Worm (Caenorhabditis elegans) whole organism, L2 larva: ENCODE data around the gene Y17D7C.1.

Experiments
- C34F6.9 ChIP-seq: fragments of 150-350 bp; optimal IDR thresholded peaks from 2 replicates; lab custom pipeline; 2014; ENCODE audit warnings: missing biosample characterization, missing genetic modification characterization
- R02D3.7 ChIP-seq: fragments of 150-350 bp; optimal IDR thresholded peaks from 2 replicates; lab custom pipeline; 2014; ENCODE audit warnings: missing biosample characterization, missing genetic modification characterization
- ZK546.5 ChIP-seq: sonication (generic microtip); optimal IDR thresholded peaks from 2 replicates; lab custom pipeline; 2017; ENCODE audit warnings: missing biosample characterization, missing genetic modification characterization
- aly-2 ChIP-seq: fragments of 150-350 bp; optimal IDR thresholded peaks from 2 replicates; lab custom pipeline; 2014; ENCODE audit warnings: missing biosample characterization, missing genetic modification characterization
- ama-1 ChIP-seq: fragments of 150-350 bp; optimal IDR thresholded peaks from 2 replicates; lab custom pipeline; 2018; ENCODE audit warnings: inconsistent platforms
- ceh-16 ChIP-seq: fragments of 150-350 bp; optimal IDR thresholded peaks from 2 replicates; lab custom pipeline; 2014; ENCODE audit warnings: missing biosample characterization, missing genetic modification characterization
- crh-2 ChIP-seq: sonication (generic microtip); optimal IDR thresholded peaks from 2 replicates; lab custom pipeline; 2017; ENCODE audit warnings: missing biosample characterization, missing genetic modification characterization
- egl-27 ChIP-seq: sonication (generic microtip); optimal IDR thresholded peaks from 3 replicates; lab custom pipeline; 2017; ENCODE audit warnings: missing biosample characterization, missing genetic modification reagents, missing genetic modification characterization
- elt-1 ChIP-seq: fragments of 150-350 bp; optimal IDR thresholded peaks from 2 replicates; lab custom pipeline; 2014; ENCODE audit warnings: missing biosample characterization, missing genetic modification characterization
- elt-3 ChIP-seq: sonication (generic microtip); optimal IDR thresholded peaks from 2 replicates; lab custom pipeline; 2017; ENCODE audit warnings: missing biosample characterization, missing genetic modification characterization
- fos-1 ChIP-seq: fragments of 150-350 bp; optimal IDR thresholded peaks from 2 replicates; lab custom pipeline; 2014; ENCODE audit warnings: missing biosample characterization, missing genetic modification characterization
- gmeb-1 ChIP-seq: fragments of 150-350 bp; optimal IDR thresholded peaks from 2 replicates; lab custom pipeline; 2014; ENCODE audit warnings: missing biosample characterization, missing genetic modification characterization
- lin-11 ChIP-seq: fragments of 150-350 bp; sonication (generic microtip); optimal IDR thresholded peaks from 2 replicates; lab custom pipeline; 2014; ENCODE audit warnings: missing biosample characterization, missing genetic modification characterization, inconsistent platforms, mixed read lengths
- lin-13 ChIP-seq: fragments of 150-350 bp; optimal IDR thresholded peaks from 2 replicates; lab custom pipeline; 2014; ENCODE audit warnings: missing biosample characterization, missing genetic modification reagents, missing genetic modification characterization
- lsy-2 ChIP-seq, 2 experiments: fragments of 150-350 bp in 1 of 2; sonication (generic microtip) in 1 of 2; optimal IDR thresholded peaks; 2 replicates each; lab custom pipeline; 2014 to 2017; ENCODE audit warnings: missing biosample characterization in 2 of 2, missing genetic modification characterization in 2 of 2
- mab-5 ChIP-seq: fragments of 150-350 bp; optimal IDR thresholded peaks from 2 replicates; lab custom pipeline; 2014; ENCODE audit warnings: missing biosample characterization, missing genetic modification characterization
- mbf-1 ChIP-seq: sonication (generic microtip); optimal IDR thresholded peaks from 2 replicates; lab custom pipeline; 2017; ENCODE audit warnings: missing biosample characterization, missing genetic modification characterization
- mdl-1 ChIP-seq, 2 experiments: fragments of 150-350 bp in 1 of 2; sonication (generic microtip) in 1 of 2; optimal IDR thresholded peaks; 2 replicates each; lab custom pipeline; 2017; ENCODE audit warnings: missing biosample characterization in 2 of 2, missing genetic modification characterization in 2 of 2
- nhr-11 ChIP-seq: fragments of 150-350 bp; optimal IDR thresholded peaks from 2 replicates; lab custom pipeline; 2014; ENCODE audit warnings: missing biosample characterization, missing genetic modification characterization
- nhr-237 ChIP-seq: fragments of 150-350 bp; optimal IDR thresholded peaks from 2 replicates; lab custom pipeline; 2014; ENCODE audit warnings: missing biosample characterization, missing genetic modification characterization
- nhr-25 ChIP-seq: fragments of 150-350 bp; sonication (generic microtip); optimal IDR thresholded peaks from 3 replicates; lab custom pipeline; 2014; ENCODE audit warnings: missing biosample characterization, missing genetic modification characterization
- nhr-6 ChIP-seq: fragments of 150-350 bp; optimal IDR thresholded peaks from 2 replicates; lab custom pipeline; 2014; ENCODE audit warnings: missing biosample characterization, missing genetic modification characterization
- sem-4 ChIP-seq: fragments of 150-350 bp; optimal IDR thresholded peaks from 2 replicates; lab custom pipeline; 2014; ENCODE audit warnings: missing biosample characterization, missing genetic modification reagents, missing genetic modification characterization
- skn-1 ChIP-seq: sonication (generic microtip); optimal IDR thresholded peaks from 2 replicates; lab custom pipeline; 2017; ENCODE audit warnings: missing biosample characterization, missing genetic modification characterization
- sma-9 ChIP-seq, 2 experiments: fragments of 150-350 bp in 1 of 2; sonication (generic microtip) in 1 of 2; optimal IDR thresholded peaks; 2 replicates each; lab custom pipeline; 2014 to 2016; ENCODE audit warnings: missing genetic modification characterization in 2 of 2, mild to moderate bottlenecking in 1 of 2, missing biosample characterization in 1 of 2, missing compliant biosample characterization in 1 of 2, missing genetic modification reagents in 1 of 2, moderate library complexity in 1 of 2
- snpc-4 ChIP-seq: fragments of 150-350 bp; optimal IDR thresholded peaks from 2 replicates; lab custom pipeline; 2014; ENCODE audit warnings: missing biosample characterization, missing genetic modification characterization
- unc-39 ChIP-seq: fragments of 150-350 bp; optimal IDR thresholded peaks from 2 replicates; lab custom pipeline; 2014; ENCODE audit warnings: missing biosample characterization, missing genetic modification characterization
- unc-55 ChIP-seq: fragments of 150-350 bp; sonication (generic microtip); optimal IDR thresholded peaks from 3 replicates; lab custom pipeline; 2014; ENCODE audit warnings: missing biosample characterization, missing genetic modification reagents, missing genetic modification characterization
- unc-62 ChIP-seq: fragments of 150-350 bp; optimal IDR thresholded peaks from 2 replicates; lab custom pipeline; 2014; ENCODE audit warnings: missing biosample characterization, missing genetic modification reagents, missing genetic modification characterization
- zag-1 ChIP-seq: fragments of 150-350 bp; optimal IDR thresholded peaks from 2 replicates; lab custom pipeline; 2014; ENCODE audit warnings: missing biosample characterization, missing genetic modification characterization
- ztf-11 ChIP-seq: sonication (generic microtip); optimal IDR thresholded peaks from 2 replicates; lab custom pipeline; 2017; ENCODE audit warnings: missing biosample characterization, missing genetic modification characterization
- ztf-4 ChIP-seq: fragments of 150-350 bp; optimal IDR thresholded peaks from 2 replicates; lab custom pipeline; 2014; ENCODE audit warnings: missing biosample characterization, missing genetic modification characterization

The Y17D7C.1 gene

DNA sequence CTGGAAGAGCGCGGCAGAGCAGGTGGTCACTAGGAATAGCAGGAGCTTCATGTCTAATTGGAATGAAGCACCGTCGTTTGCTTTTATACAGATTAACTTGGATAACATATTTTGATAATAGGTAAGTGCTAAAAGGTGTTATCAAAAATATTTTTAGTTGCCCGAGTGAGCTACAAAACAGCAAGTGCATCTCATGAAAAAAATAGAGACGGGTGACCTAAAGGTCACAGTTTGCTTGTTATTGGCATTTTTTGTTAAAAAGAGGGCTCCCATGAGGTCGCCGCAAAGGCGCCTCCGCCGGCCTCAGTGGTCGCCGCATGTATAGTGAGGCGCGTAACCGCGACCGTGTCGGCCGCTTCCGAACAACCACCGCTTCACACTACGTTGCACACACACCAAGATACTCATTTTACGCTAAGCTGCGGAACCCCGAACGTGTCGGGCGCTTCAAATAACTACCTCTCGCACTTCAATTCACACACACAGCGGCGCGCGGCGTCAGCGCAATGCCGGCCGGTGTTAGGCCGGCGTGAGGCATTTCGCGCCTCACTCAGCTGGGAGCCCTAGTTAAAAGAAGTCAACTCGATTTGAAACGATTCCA lies 23.1 kb downstream of the Y17D7C.1 start, which contains the start of gene asp-19:
Gene asp-19 (minus strand): TSS at position 51 of the 601 bp plus-strand sequence.
- TF ChIP-seq ztf-4 (tag; lab: Kevin White, UChicago) (no peak), zag-1 (tag; lab: Kevin White, UChicago) (no peak), crh-2 (no peak), ceh-16 (no peak), ztf-11 (tag; lab: Kevin White, UChicago) (no peak), unc-62 (GFP tag; lab: Kevin White, UChicago) (no peak), sem-4 (tag; lab: Kevin White, UChicago) (no peak), ama-1 (lab: Kevin White, UChicago) (no peak), C34F6.9 (tag; lab: Kevin White, UChicago) (no peak), skn-1 (tag; lab: Kevin White, UChicago) (no peak), nhr-25 (tag; lab: Kevin White, UChicago) (no peak), sma-9 (GFP tag; optimal IDR thresholded peaks at IDR 0.05; lab: Kevin White, UChicago) (no peak), sma-9 (tag; optimal IDR thresholded peaks at IDR 0.05; lab: Kevin White, UChicago) (no peak)

DNA sequence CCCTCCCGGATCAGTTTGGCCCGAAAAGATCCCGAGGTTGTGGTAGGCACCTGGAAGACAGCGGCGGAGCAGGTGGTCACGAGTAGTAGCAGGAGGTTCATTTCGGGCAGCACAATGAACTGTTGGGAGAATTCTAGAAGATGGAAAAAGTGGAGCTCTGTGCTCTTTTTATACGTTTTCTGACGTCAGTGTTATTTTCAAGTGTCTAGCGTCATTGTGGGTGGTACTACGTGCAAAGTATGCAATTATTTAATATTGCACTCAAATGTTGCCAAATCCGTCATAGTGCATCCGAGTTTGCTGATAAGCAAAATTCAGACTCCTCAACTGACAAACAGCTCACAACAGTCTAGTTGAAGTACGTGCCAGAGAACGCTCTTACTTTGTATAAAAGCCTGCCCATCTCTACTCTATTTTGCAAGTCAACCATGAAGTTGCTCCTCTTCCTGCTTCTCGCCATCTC lies 25.2 kb downstream of the Y17D7C.1 start, which contains the start of the genes asp-18 and scl-19:
Gene asp-18 (minus strand): TSS at position 101 of the 463 bp plus-strand sequence.
Gene scl-19 (plus strand): TSS at position 413 of the 463 bp plus-strand sequence.
- no peak for TF ChIP-seq skn-1 (tag; lab: Kevin White, UChicago)
- TF ChIP-seq mdl-1 (tag; optimal IDR thresholded peaks at IDR 0.05; lab: Kevin White, UChicago): no peak
- TF ChIP-seq nhr-237 (tag; lab: Kevin White, UChicago): no peak
- no peak for TF ChIP-seq unc-39 (tag; lab: Kevin White, UChicago)
- TF ChIP-seq ZK546.5 (tag; lab: Kevin White, UChicago): no peak
- TF ChIP-seq gmeb-1 (tag; lab: Kevin White, UChicago): no peak
- TF ChIP-seq mbf-1: no peak
- no peak for TF ChIP-seq nhr-6
- no peak for TF ChIP-seq lsy-2 (tag; optimal IDR thresholded peaks at IDR 0.05; lab: Kevin White, UChicago)
- no peak for TF ChIP-seq snpc-4 (tag; lab: Kevin White, UChicago)
- TF ChIP-seq crh-2: no peak
- no peak for TF ChIP-seq lin-11
- no peak for TF ChIP-seq sem-4 (tag; lab: Kevin White, UChicago)
- TF ChIP-seq R02D3.7 (tag; lab: Kevin White, UChicago): no peak
- no peak for TF ChIP-seq ztf-4 (tag; lab: Kevin White, UChicago)
- no peak for TF ChIP-seq elt-3 (tag; lab: Kevin White, UChicago)
- TF ChIP-seq fos-1 (tag; lab: Kevin White, UChicago): no peak

DNA sequence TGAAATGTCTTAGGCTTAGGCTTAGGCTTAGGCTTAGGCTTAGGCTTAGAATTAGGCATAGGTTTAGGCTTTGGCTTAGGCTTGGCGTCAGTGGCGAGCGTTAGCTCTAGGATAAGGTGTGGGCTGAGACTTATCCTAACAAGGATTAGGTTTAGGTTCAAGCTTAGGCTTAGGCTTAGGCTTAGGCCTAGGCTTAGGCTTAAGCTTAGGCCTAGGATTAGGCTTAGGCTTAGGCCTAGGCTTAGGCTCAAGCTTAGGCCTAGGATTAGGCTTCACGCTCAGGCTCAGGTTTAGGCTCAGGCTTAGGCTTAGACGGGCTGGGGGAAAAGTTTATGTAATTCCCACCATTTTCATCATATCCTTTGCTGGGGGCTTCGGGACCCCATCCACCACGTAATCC lies 27.6 kb downstream of the Y17D7C.1 start:
- no peak for TF ChIP-seq mab-5 (tag; lab: Kevin White, UChicago)
- no peak for TF ChIP-seq snpc-4 (tag; lab: Kevin White, UChicago)
- TF ChIP-seq unc-55: no peak
- TF ChIP-seq unc-62 (GFP tag; lab: Kevin White, UChicago): no peak
- no peak for TF ChIP-seq aly-2
- no peak for TF ChIP-seq lin-13 (GFP tag; lab: Kevin White, UChicago)
- TF ChIP-seq ama-1 (lab: Kevin White, UChicago): no peak

DNA sequence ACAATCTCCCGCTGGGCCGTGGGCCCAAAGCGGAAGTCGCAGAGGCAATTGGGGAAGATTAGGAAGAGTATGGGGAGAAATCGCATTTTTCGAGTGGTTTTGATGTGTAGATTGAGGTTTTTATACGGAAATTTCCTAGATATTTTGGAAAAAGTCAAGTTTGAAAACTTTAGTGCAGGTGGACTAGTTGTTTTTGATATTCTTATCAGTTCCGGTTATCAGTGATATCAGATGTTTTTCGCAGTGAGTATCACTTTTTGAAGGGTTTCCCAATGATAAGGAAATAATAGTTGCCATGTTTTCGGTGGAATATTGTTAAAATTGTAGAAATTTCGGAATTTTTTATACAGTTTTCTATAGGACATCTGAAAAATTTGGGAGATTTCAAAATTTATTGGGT lies 28.0 kb downstream of the Y17D7C.1 start, which contains the start of gene scl-20:
Gene scl-20 (minus strand): TSS at position 101 of the 400 bp plus-strand sequence.
- TF ChIP-seq lin-11 (no peak), ztf-11 (tag; lab: Kevin White, UChicago) (no peak)

DNA sequence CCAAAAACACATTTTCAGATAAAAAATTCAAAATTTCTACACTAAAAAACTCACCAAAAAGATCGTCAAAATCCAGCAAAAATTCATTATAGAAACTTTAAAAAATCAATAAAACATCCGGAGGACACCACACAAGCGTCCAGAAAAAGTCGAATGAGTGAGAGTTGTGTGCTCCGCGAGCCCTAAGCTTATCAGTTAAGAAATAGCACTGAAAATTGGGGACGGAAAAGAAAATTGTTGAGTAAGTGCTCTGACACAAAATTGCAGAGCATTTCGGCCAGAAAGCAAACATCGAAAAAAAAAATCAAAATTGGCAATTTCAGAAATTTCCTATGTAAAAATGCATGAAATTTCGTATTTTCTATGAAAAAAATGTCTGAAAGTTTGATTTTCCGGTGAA lies 31.3 kb downstream of the Y17D7C.1 start:
- no peak for TF ChIP-seq nhr-25 (tag; lab: Kevin White, UChicago)
- TF ChIP-seq snpc-4 (tag; lab: Kevin White, UChicago): no peak
- no peak for TF ChIP-seq egl-27 (tag; lab: Kevin White, UChicago)
- TF ChIP-seq elt-1 (tag; lab: Kevin White, UChicago): no peak
- TF ChIP-seq nhr-11 (tag; lab: Kevin White, UChicago): no peak
- TF ChIP-seq R02D3.7 (tag; lab: Kevin White, UChicago): no peak
- TF ChIP-seq, all 48 proteins: peak for 0
